Worm (Caenorhabditis elegans): ENCODE results near the gene srw-86.

The srw-86 gene

DNA sequence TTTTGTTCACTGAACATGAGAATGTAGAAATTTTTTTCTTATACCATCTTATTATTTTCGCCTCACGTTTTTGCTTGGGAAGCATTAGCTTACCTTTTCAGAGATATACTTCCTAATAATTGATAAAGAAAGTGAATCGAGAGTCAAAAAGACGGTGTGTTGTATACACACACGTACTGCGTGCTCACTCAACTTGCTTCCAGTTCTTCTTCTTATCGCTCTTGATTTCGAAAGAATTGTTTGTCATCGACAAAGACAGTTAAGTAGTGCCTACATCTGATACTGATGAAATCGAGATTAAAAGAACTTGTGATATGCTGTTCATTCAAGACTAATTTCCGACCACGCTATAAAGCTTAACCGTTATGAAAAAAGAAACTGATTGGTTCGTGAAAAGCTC is 10.1 kb upstream of the srw-86 start, which contains the start of gene C25F9.5:
Gene C25F9.5 (minus strand): TSS at position 195 of the 400 bp plus-strand sequence.
- no peak for TF ChIP-seq unc-62 (GFP tag; optimal IDR thresholded peaks at IDR 0.05)

DNA sequence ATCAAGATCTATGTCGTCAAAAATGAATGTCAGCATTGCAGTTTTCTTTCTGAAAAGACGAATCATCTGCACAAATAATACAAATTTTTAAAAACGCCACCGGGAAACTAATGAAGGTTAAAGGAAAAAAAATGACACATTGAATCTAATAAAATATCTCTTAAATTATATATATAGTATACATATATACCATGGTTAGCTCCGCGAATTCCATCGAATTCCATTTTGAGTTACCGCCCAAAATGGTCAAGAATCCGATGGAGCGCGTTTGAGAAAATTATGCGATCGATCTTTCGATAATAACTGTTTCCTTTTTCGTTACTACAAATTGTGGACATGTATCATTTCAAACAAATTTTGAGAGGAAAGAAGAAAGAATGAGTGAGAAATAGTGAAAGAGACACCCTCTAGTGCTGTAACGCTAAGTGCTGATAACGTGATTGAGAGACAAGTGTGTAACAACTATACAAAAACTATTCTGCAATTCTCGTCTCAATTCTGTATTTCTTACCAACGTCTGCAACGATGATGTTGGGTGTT is 4.8 kb upstream of the srw-86 start, which contains the start of the genes C25F9.6 and C25F9.10:
Gene C25F9.6 (minus strand): TSS at position 51 of the 540 bp plus-strand sequence.
Gene C25F9.10 (plus strand): TSS at position 454 of the 540 bp plus-strand sequence.
- no peak for TF ChIP-seq unc-62 (GFP tag; optimal IDR thresholded peaks at IDR 0.05)

DNA sequence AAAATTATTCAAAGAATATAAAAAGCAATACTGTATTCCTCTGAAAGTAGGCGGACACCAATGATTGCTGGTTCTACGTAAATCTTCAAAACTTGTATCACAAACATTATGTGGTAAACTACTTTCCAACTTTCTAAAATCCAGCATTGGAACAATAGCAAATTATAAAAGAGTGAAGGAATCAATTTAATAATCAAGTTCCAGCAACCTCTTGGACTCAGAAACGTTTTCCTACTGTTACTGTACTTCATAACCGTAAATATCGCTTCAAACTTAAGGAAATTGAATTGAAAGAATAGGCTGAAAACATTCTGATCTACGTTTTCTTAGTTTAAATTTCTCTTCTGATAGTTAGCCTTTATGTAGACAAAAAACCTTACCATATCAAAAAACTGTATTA is 3.1 kb upstream of the srw-86 start:
- no peak for TF ChIP-seq unc-62 (GFP tag; optimal IDR thresholded peaks at IDR 0.05)

DNA sequence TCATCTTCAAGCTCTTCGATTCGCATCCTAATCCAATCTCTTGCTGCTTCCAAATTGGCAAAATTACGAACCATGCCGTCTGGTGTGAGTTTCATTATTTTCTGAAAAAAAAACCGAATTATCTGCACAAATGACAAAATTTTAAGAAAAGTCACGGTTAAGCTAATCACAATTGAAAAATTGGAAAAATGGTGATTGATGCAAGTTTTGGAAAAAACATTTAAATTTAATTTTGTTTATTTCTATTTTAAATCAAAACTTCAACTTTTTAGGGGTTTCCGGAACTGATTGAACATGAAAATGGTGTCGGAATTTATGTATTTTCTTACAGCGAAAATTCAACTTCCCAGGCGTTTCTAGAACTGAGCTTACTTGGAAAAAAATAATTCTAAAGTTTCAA is 2.3 kb upstream of the srw-86 start, which contains the start of gene C25F9.12:
Gene C25F9.12 (minus strand): TSS at position 101 of the 400 bp plus-strand sequence.
- no peak for TF ChIP-seq unc-62 (GFP tag; optimal IDR thresholded peaks at IDR 0.05)

DNA sequence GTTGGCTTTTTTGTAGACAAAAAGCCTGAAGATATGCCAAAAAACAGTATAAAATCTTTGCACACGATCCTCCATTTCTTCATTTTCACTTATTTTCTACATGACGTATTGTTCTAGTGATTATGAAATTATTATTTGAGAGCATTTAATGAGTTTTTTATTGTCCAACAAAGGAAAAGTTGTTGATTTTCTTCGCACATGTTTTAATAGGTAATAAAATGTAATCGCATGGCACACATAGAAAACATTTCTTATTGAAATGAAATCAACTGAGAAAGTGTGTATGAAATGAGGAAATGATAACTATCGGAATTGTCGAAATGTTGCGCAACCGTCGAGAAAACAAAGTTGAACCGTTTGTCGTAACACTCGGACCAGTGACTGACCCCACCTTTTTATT is 910 bp upstream of the srw-86 start:
- TF ChIP-seq unc-62 (GFP tag; optimal IDR thresholded peaks at IDR 0.05) = no peak

DNA sequence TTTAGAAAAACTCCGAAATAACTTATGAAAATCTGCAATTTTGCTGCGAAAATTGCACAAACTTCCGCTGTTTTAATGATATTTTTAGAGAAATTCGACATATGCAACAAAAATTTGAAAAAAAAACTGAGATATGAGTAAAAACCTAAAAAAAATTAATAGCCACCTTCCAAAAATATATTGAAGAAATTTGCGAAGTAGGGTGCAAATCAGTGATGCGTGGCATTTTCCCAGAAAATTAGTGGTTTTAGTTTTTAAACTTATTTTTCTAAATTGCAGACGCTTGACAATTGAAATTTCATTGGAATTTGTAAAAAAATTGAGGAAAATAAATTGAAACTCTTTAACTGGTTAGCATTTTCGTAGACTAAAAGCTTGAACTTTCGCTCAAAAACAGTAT is 1.6 kb downstream of the srw-86 start, which contains the start of gene C25F9.13:
Gene C25F9.13 (minus strand): TSS at position 101 of the 400 bp plus-strand sequence.
- no peak for TF ChIP-seq unc-62 (GFP tag; optimal IDR thresholded peaks at IDR 0.05)

DNA sequence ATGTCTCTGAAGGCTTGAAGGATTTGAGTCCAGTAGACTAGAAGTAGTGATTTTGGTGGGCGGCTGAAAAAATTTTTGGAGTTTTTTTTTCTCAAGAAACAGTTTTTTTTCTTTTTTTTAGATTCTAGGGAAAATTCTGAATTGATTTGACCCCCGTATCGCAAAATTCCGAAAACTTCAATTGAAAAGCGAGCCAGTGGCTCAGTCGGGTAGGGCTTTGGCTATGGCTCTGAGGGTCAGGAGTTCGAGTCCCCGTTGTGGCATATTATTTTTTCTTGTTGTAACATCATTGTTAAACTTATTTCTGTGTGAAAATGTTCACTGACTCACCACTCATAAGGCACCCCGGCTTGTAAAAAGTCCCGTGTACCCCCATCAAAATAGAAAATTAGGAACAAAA is 2.1 kb downstream of the srw-86 start:
- no peak for TF ChIP-seq unc-62 (GFP tag; optimal IDR thresholded peaks at IDR 0.05)

DNA sequence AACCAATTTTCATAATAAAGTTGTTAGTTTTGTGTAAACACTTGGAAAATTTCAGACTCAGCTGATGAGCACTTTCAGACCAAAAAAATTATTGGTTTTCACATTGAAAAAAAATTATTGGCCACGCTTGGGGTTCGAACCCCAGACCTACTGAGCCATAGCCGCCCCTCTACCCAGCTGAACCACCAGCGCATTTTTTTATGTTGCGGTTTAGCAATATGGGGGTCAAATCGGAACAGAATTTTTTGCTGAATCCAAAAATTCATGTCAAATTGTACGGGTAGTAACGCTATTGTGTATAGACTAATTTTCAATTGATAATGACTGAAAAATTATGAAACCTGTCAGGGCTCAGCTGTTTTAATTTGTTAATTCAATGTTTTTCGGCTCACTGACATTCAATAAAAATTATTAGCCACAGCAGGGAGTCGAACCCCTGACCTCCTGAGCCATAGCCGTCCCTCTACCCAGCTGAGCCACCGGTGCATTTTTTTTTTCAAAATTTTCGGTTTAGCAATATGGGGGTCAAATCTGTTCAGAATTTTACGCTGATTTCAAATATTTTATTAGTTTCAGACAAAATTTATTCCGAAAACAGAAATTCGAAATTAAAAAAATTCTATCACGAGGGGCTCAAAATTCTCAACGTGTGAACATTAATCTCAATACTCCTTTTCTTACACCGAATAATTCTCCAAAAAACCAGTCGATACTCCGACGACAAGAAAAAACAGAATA is 3.8 kb downstream of the srw-86 start:
- TF ChIP-seq unc-62 (GFP tag; optimal IDR thresholded peaks at IDR 0.05) = no peak

DNA sequence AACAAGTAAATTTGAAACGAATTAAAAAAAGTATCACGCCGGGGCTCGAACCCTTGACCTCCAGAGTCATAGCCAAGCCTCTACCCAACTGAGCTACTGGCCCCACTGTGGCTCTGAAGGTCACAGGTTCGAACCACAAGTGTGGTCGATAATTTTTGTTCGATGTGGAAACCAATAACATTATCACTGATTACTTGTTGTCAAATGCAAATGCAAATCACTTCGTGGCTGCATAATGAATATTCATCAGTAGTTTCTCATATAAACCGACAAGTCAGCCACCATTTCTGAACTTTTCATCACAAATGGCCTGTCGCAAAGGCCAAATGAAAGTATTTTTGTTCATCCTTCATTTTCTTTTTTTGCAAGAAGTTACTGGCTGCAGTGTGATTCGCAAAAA is 5.8 kb downstream of the srw-86 start, which contains the start of gene C25F9.8:
Gene C25F9.8 (plus strand): TSS at position 301 of the 400 bp plus-strand sequence.
- TF ChIP-seq unc-62 (GFP tag; optimal IDR thresholded peaks at IDR 0.05) = no peak

DNA sequence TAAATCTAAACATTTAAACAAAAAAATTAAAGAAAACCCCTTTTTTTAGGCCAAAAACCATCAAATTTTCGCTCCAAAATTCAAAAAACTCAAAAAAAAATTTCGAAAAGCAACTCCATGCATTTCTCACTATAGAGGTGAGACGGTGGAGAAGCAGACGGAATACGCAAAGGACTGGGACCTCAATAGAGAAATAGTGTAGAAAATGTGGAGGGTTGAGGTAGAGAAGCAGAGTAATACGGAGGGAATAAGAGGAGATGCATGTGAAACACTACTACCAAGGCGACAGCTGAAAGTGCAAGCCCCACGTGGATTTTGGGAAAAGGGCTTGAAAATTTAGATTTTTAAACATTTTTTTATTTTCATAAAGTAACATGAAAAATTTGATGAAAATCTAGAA is 9.3 kb downstream of the srw-86 start:
- no peak for TF ChIP-seq unc-62 (GFP tag; optimal IDR thresholded peaks at IDR 0.05)

DNA sequence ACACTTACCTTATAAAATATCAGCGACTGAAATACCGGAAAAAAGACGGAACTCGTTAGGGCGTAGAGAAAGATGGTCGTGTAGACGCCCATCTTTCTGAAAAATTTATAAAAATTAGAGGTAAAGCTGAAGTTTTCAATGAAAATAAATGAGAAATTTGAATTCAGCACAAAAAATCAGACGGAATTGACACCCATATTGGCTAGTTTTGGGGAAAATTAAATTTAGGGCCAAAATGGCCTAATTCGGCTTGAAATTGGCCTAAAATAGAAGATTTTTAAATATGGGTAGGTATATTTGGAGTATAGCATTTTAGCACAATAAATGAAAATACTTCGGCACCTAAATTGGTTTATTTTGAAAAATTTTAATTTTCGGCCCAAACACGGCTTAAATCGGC is 10.5 kb downstream of the srw-86 start, which contains the start of gene slcr-46.2:
Gene slcr-46.2 (minus strand): TSS at position 101 of the 400 bp plus-strand sequence.
- TF ChIP-seq unc-62 (GFP tag; optimal IDR thresholded peaks at IDR 0.05) = no peak

DNA sequence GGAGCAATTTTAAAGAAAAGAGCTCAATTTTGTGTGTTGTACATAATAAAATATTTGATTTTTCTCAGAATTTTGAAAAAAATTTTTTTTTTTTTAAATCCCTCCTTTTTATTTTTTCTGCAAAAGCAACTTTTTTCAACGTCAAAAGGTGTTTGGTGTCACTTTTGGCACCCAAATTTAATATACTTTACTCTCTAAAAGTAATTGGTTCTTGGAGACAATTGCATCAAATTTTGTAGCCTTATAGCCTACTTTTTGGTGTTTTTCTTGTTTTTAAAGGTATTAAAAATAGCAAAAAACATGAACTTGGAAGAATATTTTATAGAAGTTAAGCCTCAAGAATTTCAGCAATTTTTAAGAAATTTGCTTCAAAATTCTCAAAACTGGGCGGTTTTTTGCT is 19.6 kb downstream of the srw-86 start, which contains the start of gene srw-84:
Gene srw-84 (plus strand): TSS at position 301 of the 400 bp plus-strand sequence.
- no peak for TF ChIP-seq unc-62 (GFP tag; optimal IDR thresholded peaks at IDR 0.05)

DNA sequence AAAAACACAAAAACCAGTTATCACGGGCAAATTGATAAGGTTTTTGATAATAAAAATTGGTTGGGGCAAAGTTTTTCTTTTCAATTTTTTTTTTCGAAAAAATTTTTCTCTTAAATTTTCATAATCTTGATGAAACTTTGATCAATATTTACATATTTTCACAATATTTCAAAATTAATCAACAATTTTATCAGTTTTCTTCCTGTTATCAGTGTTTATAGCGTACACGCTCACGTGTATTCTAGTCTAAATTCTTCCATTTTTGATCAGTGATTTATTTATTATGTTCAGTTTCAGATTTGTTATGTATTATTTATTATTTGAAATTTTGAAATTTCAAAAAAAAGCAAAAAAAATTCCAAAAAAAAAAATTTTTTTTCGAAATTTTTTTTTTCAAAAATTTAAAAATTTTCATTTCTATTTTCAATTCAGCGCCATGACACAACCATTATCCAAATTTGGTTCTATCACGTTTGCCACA is 23.5 kb downstream of the srw-86 start, which contains the start of gene nceh-1:
Gene nceh-1 (plus strand): TSS at position 431 of the 481 bp plus-strand sequence.
- no peak for TF ChIP-seq unc-62 (GFP tag; optimal IDR thresholded peaks at IDR 0.05)

DNA sequence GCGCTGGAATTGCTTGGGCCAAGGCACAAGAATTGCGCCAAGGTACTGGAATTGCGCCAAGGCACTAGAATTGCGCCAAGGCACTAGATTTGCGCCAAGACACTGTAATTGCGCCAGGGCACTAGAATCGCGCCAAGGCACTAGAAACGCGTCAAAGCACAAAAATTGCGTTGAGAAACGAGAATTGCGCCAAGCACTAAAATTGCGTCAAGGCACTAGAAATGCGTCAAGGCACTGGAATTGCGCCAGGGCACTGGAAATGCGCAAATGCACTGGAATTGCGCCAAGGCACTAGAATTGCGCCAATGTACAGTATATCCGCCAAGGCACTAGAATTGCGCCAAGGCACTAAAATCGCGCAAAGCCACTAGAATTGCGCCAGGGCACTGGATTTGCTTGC is 28.7 kb downstream of the srw-86 start:
- no peak for TF ChIP-seq unc-62 (GFP tag; optimal IDR thresholded peaks at IDR 0.05)

DNA sequence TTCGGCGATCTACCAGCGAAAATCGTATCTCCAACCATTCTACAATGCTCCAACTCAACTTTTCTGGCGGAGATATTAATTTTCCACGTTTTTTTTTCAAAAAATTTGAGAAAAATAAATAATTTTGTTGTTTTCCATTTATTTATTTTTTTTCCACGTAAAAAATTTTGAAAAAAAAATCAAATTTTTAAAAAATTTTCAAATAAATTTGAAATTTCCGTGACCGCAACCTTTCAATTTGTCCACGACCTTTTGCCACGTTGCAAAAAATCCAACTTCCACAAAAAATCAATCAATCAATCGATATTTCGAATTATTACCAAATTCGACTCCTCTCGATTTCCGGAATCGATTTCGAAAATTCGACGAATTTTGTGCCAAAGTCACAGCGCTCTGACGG is 29.3 kb downstream of the srw-86 start, which contains the start of gene Y43F8A.2:
Gene Y43F8A.2 (plus strand): TSS at position 301 of the 400 bp plus-strand sequence.
- TF ChIP-seq unc-62 (GFP tag; optimal IDR thresholded peaks at IDR 0.05) = no peak

DNA sequence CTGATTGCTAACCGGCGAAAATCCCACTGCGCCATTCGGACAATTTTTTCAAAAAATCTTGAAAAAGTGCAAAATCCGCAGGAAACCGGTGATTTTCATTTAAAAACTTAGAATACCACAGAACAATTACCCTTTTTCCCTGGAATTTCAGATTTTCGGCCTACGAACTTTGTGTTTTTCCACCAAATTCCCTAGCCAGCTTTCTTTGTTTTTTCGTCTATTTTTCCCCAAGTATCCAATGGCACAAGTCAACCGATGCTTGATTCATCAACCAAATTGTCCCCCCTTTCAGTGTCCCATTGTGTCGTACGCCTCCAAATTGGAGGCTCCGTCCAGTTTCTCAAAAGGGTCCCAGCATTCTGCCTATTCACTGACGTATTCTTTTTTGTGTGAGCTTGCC is 30.3 kb downstream of the srw-86 start, which contains the start of gene Y43F8A.1:
Gene Y43F8A.1 (plus strand): TSS at position 301 of the 400 bp plus-strand sequence.
- TF ChIP-seq unc-62 (GFP tag; optimal IDR thresholded peaks at IDR 0.05) = no peak
